Fruit fly (Drosophila melanogaster): ENCODE data around the gene Amt.
A peak's percentile ranks its signal among the peaks of the same experiment; 100 is the strongest.

Amt gene

DNA sequence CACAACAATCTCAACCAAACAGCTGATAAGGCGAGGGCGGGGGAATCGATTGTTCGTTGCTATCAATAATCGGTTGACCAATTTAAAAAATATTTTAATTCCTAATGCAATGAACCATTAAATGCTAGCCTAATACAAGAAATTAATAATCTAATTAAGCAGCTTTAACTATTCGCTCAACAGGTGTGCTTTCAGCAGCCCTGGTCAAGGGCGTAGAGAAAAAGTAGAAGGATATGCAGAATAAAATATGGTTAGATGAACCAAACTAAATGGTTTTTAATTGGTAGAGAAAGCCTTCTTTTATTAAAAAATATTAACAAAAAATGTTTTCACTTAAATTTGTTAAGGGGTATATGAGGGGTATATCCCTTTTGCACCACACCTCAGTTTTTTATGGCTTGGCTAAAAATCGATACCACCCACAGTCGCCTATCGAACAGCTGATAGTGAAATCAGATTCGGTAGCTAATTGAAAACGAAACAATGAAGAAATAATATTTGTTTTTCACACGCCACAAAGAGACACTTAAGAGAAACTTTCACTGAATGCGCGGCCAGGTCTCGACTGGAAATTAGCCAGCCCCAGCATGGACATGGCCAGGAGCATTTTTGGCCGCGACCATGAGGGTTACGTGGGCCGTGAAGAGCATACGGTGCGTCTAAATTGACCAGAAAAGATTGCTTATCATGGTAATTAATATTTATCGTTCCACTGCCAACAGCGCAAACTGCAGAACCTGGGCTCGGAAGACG is 29.9 kb downstream of the Amt start, which contains the start of the genes SIDL and CG12241 (continued):
- TF ChIP-seq Blimp-1 (GFP tag; optimal IDR thresholded peaks at IDR 0.05) (peak; percentile 18), CG9797 (GFP tag; optimal IDR thresholded peaks at IDR 0.05) (peak; percentile 23), CG13775 (GFP tag; optimal IDR thresholded peaks at IDR 0.05) (peak; percentile 76), tgo (GFP tag; IDR thresholded peaks at IDR 0.05) (peak; percentile 96), CG17361 (GFP tag; IDR thresholded peaks at IDR 0.05) (peak; percentile 93), Spps (tag; optimal IDR thresholded peaks at IDR 0.05) (peak; percentile 31), hbn (GFP tag; IDR thresholded peaks at IDR 0.05; ENCODE audit: partially characterized antibody) (no peak; the same call in none of the 2 replicates), odd (GFP tag; optimal IDR thresholded peaks at IDR 0.05) (no peak), sens (GFP tag) (peak; percentile 98), CG2678 (tag; optimal IDR thresholded peaks at IDR 0.05) (peak; percentile 92), CG8359 (GFP tag; optimal IDR thresholded peaks at IDR 0.05; ENCODE audit: borderline replicate concordance) (no peak), CG15011 (GFP tag; optimal IDR thresholded peaks at IDR 0.05) (no peak), CG6272 (GFP tag; IDR thresholded peaks at IDR 0.05) (peak; percentile 93), Awh (GFP tag; IDR thresholded peaks at IDR 0.05) (peak; percentile 88), MESR4 (GFP tag; optimal IDR thresholded peaks at IDR 0.05) (peak; percentile 66), crol (GFP tag; IDR thresholded peaks at IDR 0.05) (peak; percentile 31; the same call in 1 of the 2 replicates), klu (GFP tag; IDR thresholded peaks at IDR 0.05) (peak; percentile 89), schlank (tag; optimal IDR thresholded peaks at IDR 0.05) (peak; percentile 32), CG3726 (GFP tag; IDR thresholded peaks at IDR 0.05) (peak; percentile 79; the same call in 2 of the 3 replicates), zfh1 (GFP tag; IDR thresholded peaks at IDR 0.05) (peak; percentile 94), mld (GFP tag; IDR thresholded peaks at IDR 0.05; ENCODE audit: partially characterized antibody) (no peak), CG9727 (GFP tag; optimal IDR thresholded peaks at IDR 0.05) (peak; percentile 90), Kr (GFP tag; optimal IDR thresholded peaks at IDR 0.05) (no peak), CG10147 (GFP tag; optimal IDR thresholded peaks at IDR 0.05) (peak; percentile 73), ssp (GFP tag; IDR thresholded peaks at IDR 0.05) (peak; percentile 85), kay (GFP tag; optimal IDR thresholded peaks at IDR 0.05) (peak; percentile 69), BtbVII (GFP tag; optimal IDR thresholded peaks at IDR 0.05) (peak; percentile 82), tin (GFP tag; optimal IDR thresholded peaks at IDR 0.05) (peak; percentile 72), wek (GFP tag; optimal IDR thresholded peaks at IDR 0.05) (no peak), Lim3 (GFP tag; IDR thresholded peaks at IDR 0.05) (no peak), Poxn (GFP tag; IDR thresholded peaks at IDR 0.05) (no peak; the same call in 1 of the 2 replicates), stc (GFP tag; IDR thresholded peaks at IDR 0.05) (peak; percentile 91), D (optimal IDR thresholded peaks at IDR 0.05) (no peak), D (GFP tag; optimal IDR thresholded peaks at IDR 0.05) (peak; percentile 72), Tbp (GFP tag; optimal IDR thresholded peaks at IDR 0.05) (no peak), CG3995 (GFP tag; optimal IDR thresholded peaks at IDR 0.05) (peak; percentile 58), CG7786 (GFP tag; optimal IDR thresholded peaks at IDR 0.05) (peak; percentile 15), zen (tag; optimal IDR thresholded peaks at IDR 0.05) (peak; percentile 72), chm (GFP tag; IDR thresholded peaks at IDR 0.05) (peak; percentile 92), CG3281 (GFP tag; optimal IDR thresholded peaks at IDR 0.05) (peak; percentile 83), CG13894 (tag; optimal IDR thresholded peaks at IDR 0.05) (no peak), MTF-1 (GFP tag; optimal IDR thresholded peaks at IDR 0.05; ENCODE audit: borderline replicate concordance) (peak; percentile 32), disco-r (GFP tag; optimal IDR thresholded peaks at IDR 0.05) (no peak), Atf6 (GFP tag; IDR thresholded peaks at IDR 0.05) (peak; percentile 58), Deaf1 (tag; optimal IDR thresholded peaks at IDR 0.05) (no peak), Ssrp (tag; optimal IDR thresholded peaks at IDR 0.05) (peak; percentile 12), Meics (GFP tag; optimal IDR thresholded peaks at IDR 0.05) (peak; percentile 90), Mad (GFP tag; optimal IDR thresholded peaks at IDR 0.05) (no peak), dmrt99B (tag; optimal IDR thresholded peaks at IDR 0.05) (no peak), CG10543 (GFP tag; optimal IDR thresholded peaks at IDR 0.05) (peak; percentile 2)

All from whole organism, embryonic.